Worm (Caenorhabditis elegans) whole organism, L4 larva: ENCODE measurements around the gene nuc-1.

ENCODE experiments used
- F26F4.8 ChIP-seq: fragments of 200-800 bp; sonication (Bioruptor generic); conservative IDR thresholded peaks from 2 replicates; pipeline ENCODE4 v1.3.6; 2022; ENCODE audit warnings: missing genetic modification characterization, missing compliant biosample characterization
- R02D3.7 ChIP-seq: fragments of 150-350 bp; sonication (generic microtip); optimal IDR thresholded peaks from 3 replicates; lab custom pipeline; 2014; ENCODE audit warnings: missing biosample characterization, missing genetic modification characterization
- ceh-28 ChIP-seq: fragments of 150-350 bp; optimal IDR thresholded peaks from 2 replicates; lab custom pipeline; 2014; ENCODE audit warnings: missing biosample characterization, missing genetic modification reagents, missing genetic modification characterization
- ces-1 ChIP-seq: fragments of 150-350 bp; sonication (generic microtip); optimal IDR thresholded peaks from 4 replicates; lab custom pipeline; 2014; ENCODE audit warnings: missing biosample characterization, missing genetic modification reagents, missing genetic modification characterization
- lin-13 ChIP-seq: fragments of 150-350 bp; optimal IDR thresholded peaks from 2 replicates; lab custom pipeline; 2014; ENCODE audit warnings: missing biosample characterization, missing genetic modification reagents, missing genetic modification characterization
- lin-15B ChIP-seq: fragments of 150-350 bp; sonication (generic microtip); optimal IDR thresholded peaks from 3 replicates; lab custom pipeline; 2014; ENCODE audit warnings: missing biosample characterization, missing genetic modification characterization
- lir-3 ChIP-seq: sonication (generic microtip); optimal IDR thresholded peaks from 2 replicates; lab custom pipeline; 2016; ENCODE audit warnings: mild to moderate bottlenecking, missing genetic modification characterization, missing compliant biosample characterization
- mep-1 ChIP-seq: fragments of 150-350 bp; sonication (generic microtip); optimal IDR thresholded peaks from 3 replicates; lab custom pipeline; 2014; ENCODE audit warnings: missing biosample characterization, missing genetic modification characterization
- nhr-11 ChIP-seq: fragments of 150-350 bp; optimal IDR thresholded peaks from 2 replicates; lab custom pipeline; 2014; ENCODE audit warnings: missing biosample characterization, missing genetic modification characterization
- nhr-76 ChIP-seq: fragments of 150-350 bp; optimal IDR thresholded peaks from 2 replicates; lab custom pipeline; 2014; ENCODE audit warnings: missing biosample characterization, missing genetic modification characterization
- saeg-2 ChIP-seq: fragments of 200-800 bp; sonication (Bioruptor generic); IDR thresholded peaks from 2 replicates; pipeline ENCODE4 v1.3.6; 2022; ENCODE audit warnings: missing genetic modification reagents, missing genetic modification characterization, missing compliant biosample characterization
- unc-39 ChIP-seq: sonication (generic microtip); optimal IDR thresholded peaks from 2 replicates; lab custom pipeline; 2017; ENCODE audit warnings: missing biosample characterization, missing genetic modification characterization
- zag-1 ChIP-seq: fragments of 150-350 bp; optimal IDR thresholded peaks from 2 replicates; lab custom pipeline; 2014; ENCODE audit warnings: missing biosample characterization, missing genetic modification characterization

- TF ChIP-seq ces-1 (GFP tag; lab: Kevin White, UChicago) = no peak
- no peak for TF ChIP-seq mep-1 (tag; lab: Kevin White, UChicago)
- TF ChIP-seq nhr-76 (tag; lab: Kevin White, UChicago) = no peak
- no peak for TF ChIP-seq R02D3.7 (tag; lab: Kevin White, UChicago)
- no peak for TF ChIP-seq lin-15B (tag; lab: Kevin White, UChicago)
- no peak for TF ChIP-seq unc-39 (tag; lab: Kevin White, UChicago)
- TF ChIP-seq saeg-2 (GFP tag; lab: Robert Waterston, UW) = no peak
- no peak for TF ChIP-seq F26F4.8
- no peak for TF ChIP-seq ceh-28 (tag; lab: Kevin White, UChicago)
- TF ChIP-seq zag-1 (tag; lab: Kevin White, UChicago) = no peak
- no peak for TF ChIP-seq lir-3 (tag; lab: Kevin White, UChicago)
- TF ChIP-seq lin-13 (GFP tag; lab: Kevin White, UChicago) = no peak
- TF ChIP-seq nhr-11 (tag; lab: Kevin White, UChicago) = no peak
Measured at ce11 chrX:9550519-9550918, 10.8 kb downstream of the nuc-1 start.
